Fruit fly (Drosophila melanogaster) whole organism, embryonic: ENCODE results near the gene APC4.

ENCODE experiments used
- Awh ChIP-seq: fragments of 200-800 bp; sonication (Bioruptor generic); IDR thresholded peaks from 2 replicates; pipeline ENCODE4, ENCODE4 v1.3.6; 2022; ENCODE audit warnings: missing biosample characterization, missing genetic modification characterization
- BtbVII ChIP-seq: fragments of 200-800 bp; sonication (Bioruptor generic); optimal IDR thresholded peaks from 3 replicates; lab custom pipeline; 2017; ENCODE audit warnings: missing biosample characterization, mild to moderate bottlenecking, missing genetic modification characterization
- CG10267 ChIP-seq: fragments of 200-800 bp; sonication (Bioruptor generic); optimal IDR thresholded peaks from 2 replicates; lab custom pipeline; 2018; ENCODE audit warnings: missing biosample characterization, mild to moderate bottlenecking, missing genetic modification characterization, moderate library complexity
- CG11085 ChIP-seq: fragments of 200-800 bp; sonication (Bioruptor generic); IDR thresholded peaks from 2 replicates; pipeline ENCODE4 v1.3.6; 2022; ENCODE audit warnings: missing biosample characterization, missing genetic modification characterization
- CG11456 ChIP-seq: fragments of 200-800 bp; sonication (Bioruptor generic); IDR thresholded peaks from 3 replicates; pipeline ENCODE4 v1.3.6; 2022; ENCODE audit warnings: missing biosample characterization, missing genetic modification characterization
- CG11696 ChIP-seq: fragments of 200-800 bp; sonication (Bioruptor generic); IDR thresholded peaks from 2 replicates; pipeline ENCODE4 v1.3.6; 2022; ENCODE audit warnings: missing biosample characterization, missing genetic modification characterization
- CG1233 ChIP-seq: fragments of 200-800 bp; sonication (Bioruptor generic); optimal IDR thresholded peaks from 4 replicates; lab custom pipeline; 2018; ENCODE audit warnings: missing biosample characterization, mild to moderate bottlenecking, missing genetic modification characterization
- CG14014 ChIP-seq: fragments of 200-800 bp; sonication (Bioruptor generic); IDR thresholded peaks from 2 replicates; pipeline ENCODE4 v1.3.6; 2022; ENCODE audit warnings: missing biosample characterization, missing genetic modification characterization
- CG16863 ChIP-seq: fragments of 200-800 bp; sonication (Bioruptor generic); optimal IDR thresholded peaks from 3 replicates; lab custom pipeline; 2016; ENCODE audit warnings: missing biosample characterization, missing genetic modification characterization
- CG17612 ChIP-seq: fragments of 200-800 bp; sonication (Bioruptor generic); IDR thresholded peaks from 2 replicates; pipeline ENCODE4 v1.3.6; 2022; ENCODE audit warnings: missing biosample characterization, missing genetic modification characterization
- CG17802 ChIP-seq: fragments of 200-800 bp; sonication (Bioruptor generic); optimal IDR thresholded peaks from 2 replicates; lab custom pipeline; 2018; ENCODE audit warnings: missing biosample characterization, mild to moderate bottlenecking, missing genetic modification characterization, moderate library complexity
- CG18262 ChIP-seq: fragments of 200-800 bp; optimal IDR thresholded peaks from 3 replicates; lab custom pipeline; 2019; ENCODE audit warnings: missing biosample characterization, mild to moderate bottlenecking, missing genetic modification characterization, moderate library complexity
- CG18764 ChIP-seq: fragments of 200-800 bp; sonication (Bioruptor generic); optimal IDR thresholded peaks from 3 replicates; lab custom pipeline; 2016; ENCODE audit warnings: missing biosample characterization, missing genetic modification characterization
- CG30020 ChIP-seq: fragments of 200-800 bp; optimal IDR thresholded peaks from 2 replicates; lab custom pipeline; 2019; ENCODE audit warnings: missing biosample characterization, mild to moderate bottlenecking, missing genetic modification characterization, moderate library complexity
- CG31365 ChIP-seq: fragments of 200-800 bp; sonication (Bioruptor generic); optimal IDR thresholded peaks from 2 replicates; lab custom pipeline; 2018; ENCODE audit warnings: missing biosample characterization, mild to moderate bottlenecking, missing genetic modification characterization
- CG32767 ChIP-seq: fragments of 200-800 bp; sonication (Bioruptor generic); IDR thresholded peaks from 2 replicates; pipeline ENCODE4 v1.3.6; 2022; ENCODE audit warnings: missing biosample characterization, missing genetic modification characterization
- CG3847 ChIP-seq: fragments of 200-800 bp; sonication (Bioruptor generic); IDR thresholded peaks from 2 replicates; pipeline ENCODE4 v1.3.6; 2022; ENCODE audit warnings: missing biosample characterization, missing genetic modification characterization
- CG5245 ChIP-seq: fragments of 200-800 bp; sonication (Bioruptor generic); optimal IDR thresholded peaks from 3 replicates; lab custom pipeline; 2016; ENCODE audit warnings: missing biosample characterization, missing genetic modification characterization
- CG7963 ChIP-seq: fragments of 200-800 bp; sonication (Bioruptor generic); IDR thresholded peaks from 3 replicates; pipeline ENCODE4 v1.3.6; 2022; ENCODE audit warnings: missing biosample characterization, missing genetic modification characterization; ENCODE audit not compliant: partially characterized antibody
- CG9609 ChIP-seq: fragments of 200-800 bp; sonication (Bioruptor generic); optimal IDR thresholded peaks from 3 replicates; lab custom pipeline; 2016; ENCODE audit warnings: missing biosample characterization, missing genetic modification characterization
- CG9876 ChIP-seq: fragments of 200-800 bp; sonication (Bioruptor generic); optimal IDR thresholded peaks from 2 replicates; lab custom pipeline; 2016; ENCODE audit warnings: missing biosample characterization, missing genetic modification characterization
- D ChIP-seq, 2 experiments: fragments of 200-800 bp in 1 of 2; fragments of >200 bp in 1 of 2; sonication (Bioruptor generic) in 1 of 2; optimal IDR thresholded peaks; 2 replicates in 1 of 2; 3 replicates in 1 of 2; lab custom pipeline; 2017; ENCODE audit warnings: mild to moderate bottlenecking in 1 of 2, missing biosample characterization in 1 of 2, missing genetic modification characterization in 1 of 2, missing genetic modification reagents in 1 of 2
- Deaf1 ChIP-seq: fragments of 200-800 bp; optimal IDR thresholded peaks from 3 replicates; lab custom pipeline; 2019; ENCODE audit warnings: missing biosample characterization, mild to moderate bottlenecking, missing genetic modification characterization, moderate library complexity
- Doc3 ChIP-seq: fragments of 200-800 bp; sonication (Bioruptor generic); IDR thresholded peaks from 3 replicates; pipeline ENCODE4 v1.3.6; 2022; ENCODE audit warnings: missing biosample characterization, missing genetic modification characterization; ENCODE audit not compliant: partially characterized antibody
- Elba2 ChIP-seq: fragments of 200-800 bp; sonication (Bioruptor generic); optimal IDR thresholded peaks from 3 replicates; lab custom pipeline; 2016; ENCODE audit warnings: missing biosample characterization, missing genetic modification characterization
- Fer1 ChIP-seq: fragments of 200-800 bp; sonication (Bioruptor generic); optimal IDR thresholded peaks from 2 replicates; lab custom pipeline; 2017; ENCODE audit warnings: missing biosample characterization, mild to moderate bottlenecking, missing genetic modification characterization
- Hr3 ChIP-seq: fragments of 200-800 bp; sonication (Bioruptor generic); optimal IDR thresholded peaks from 3 replicates; lab custom pipeline; 2016; ENCODE audit warnings: missing biosample characterization, missing genetic modification characterization
- Jarid2 ChIP-seq: fragments of 200-800 bp; sonication (Bioruptor generic); optimal IDR thresholded peaks from 3 replicates; lab custom pipeline; 2017; ENCODE audit warnings: mild to moderate bottlenecking, missing biosample characterization, missing genetic modification reagents, missing genetic modification characterization
- MBD-R2 ChIP-seq: fragments of 200-800 bp; sonication (Bioruptor generic); IDR thresholded peaks from 2 replicates; pipeline ENCODE4 v1.3.6; 2022; ENCODE audit warnings: missing biosample characterization, missing genetic modification characterization
- MESR4 ChIP-seq: fragments of 200-800 bp; sonication (Bioruptor generic); optimal IDR thresholded peaks from 2 replicates; lab custom pipeline; 2018; ENCODE audit warnings: missing biosample characterization, mild to moderate bottlenecking, missing genetic modification characterization, moderate library complexity
- Sry-δ ChIP-seq: fragments of 200-800 bp; sonication (Bioruptor generic); optimal IDR thresholded peaks from 2 replicates; lab custom pipeline; 2016; ENCODE audit warnings: missing biosample characterization, missing genetic modification characterization
- Ssrp ChIP-seq: fragments of 200-800 bp; sonication (Bioruptor generic); optimal IDR thresholded peaks from 2 replicates; lab custom pipeline; 2018; ENCODE audit warnings: missing biosample characterization, mild to moderate bottlenecking, missing genetic modification characterization, moderate library complexity
- TFAM ChIP-seq: fragments of 200-800 bp; sonication (Bioruptor generic); optimal IDR thresholded peaks from 2 replicates; lab custom pipeline; 2017; ENCODE audit warnings: missing biosample characterization, missing genetic modification characterization, inconsistent platforms
- abd-A ChIP-seq: fragments of 200-800 bp; sonication (Bioruptor generic); optimal IDR thresholded peaks from 3 replicates; lab custom pipeline; 2019; ENCODE audit warnings: missing biosample characterization, mild to moderate bottlenecking, missing genetic modification characterization, moderate library complexity
- al ChIP-seq: fragments of 200-800 bp; sonication (Bioruptor generic); IDR thresholded peaks from 2 replicates; pipeline ENCODE4 v1.3.6; 2022; ENCODE audit warnings: missing biosample characterization, missing genetic modification characterization
- br ChIP-seq: fragments of >200 bp; optimal IDR thresholded peaks from 2 replicates; lab custom pipeline; 2017
- cg ChIP-seq: fragments of 200-800 bp; sonication (Bioruptor generic); optimal IDR thresholded peaks from 3 replicates; lab custom pipeline; 2019; ENCODE audit warnings: missing biosample characterization, mild to moderate bottlenecking, missing genetic modification characterization, moderate library complexity
- croc ChIP-seq: fragments of 200-800 bp; sonication (Bioruptor generic); conservative IDR thresholded peaks from 3 replicates; pipeline ENCODE4 v1.3.6; 2022; ENCODE audit warnings: missing biosample characterization, missing genetic modification characterization
- dpn ChIP-seq, 2 experiments: fragments of 200-800 bp; sonication (Bioruptor generic); optimal IDR thresholded peaks; 3 replicates each; lab custom pipeline; 2016; ENCODE audit warnings: missing biosample characterization in 2 of 2, missing genetic modification characterization in 2 of 2
- esg ChIP-seq: fragments of 200-800 bp; sonication (Bioruptor generic); conservative IDR thresholded peaks from 2 replicates; pipeline ENCODE4 v1.3.6; 2022; ENCODE audit warnings: missing biosample characterization, missing genetic modification characterization
- knrl ChIP-seq: fragments of 200-800 bp; sonication (Bioruptor generic); IDR thresholded peaks from 3 replicates; pipeline ENCODE4 v1.3.6; 2022; ENCODE audit warnings: missing biosample characterization, missing genetic modification characterization; ENCODE audit not compliant: partially characterized antibody
- lab ChIP-seq: fragments of 200-800 bp; sonication (Bioruptor generic); optimal IDR thresholded peaks from 3 replicates; lab custom pipeline; 2017; ENCODE audit warnings: missing biosample characterization, missing genetic modification characterization, mild to moderate bottlenecking, moderate library complexity, missing genetic modification reagents
- pb ChIP-seq: fragments of 200-800 bp; sonication (Bioruptor generic); optimal IDR thresholded peaks from 3 replicates; lab custom pipeline; 2016; ENCODE audit warnings: missing biosample characterization, missing genetic modification characterization
- prd ChIP-seq, 3 experiments: fragments of >200 bp in 2 of 3; fragments of 200-800 bp in 1 of 3; sonication (Bioruptor generic) in 1 of 3; optimal IDR thresholded peaks in 2 of 3; IDR thresholded peaks in 1 of 3; 2 replicates in 2 of 3; 3 replicates in 1 of 3; pipeline versions ENCODE4 v1.3.6 to Lab custom; 2017 to 2022; ENCODE audit warnings: missing biosample characterization in 1 of 3, missing genetic modification characterization in 1 of 3
- ranshi ChIP-seq: fragments of 200-800 bp; sonication (Bioruptor generic); IDR thresholded peaks from 2 replicates; pipeline ENCODE4 v1.3.6; 2022; ENCODE audit warnings: missing biosample characterization, missing genetic modification characterization
- sim ChIP-seq: fragments of 200-800 bp; sonication (Bioruptor generic); IDR thresholded peaks from 2 replicates; pipeline ENCODE4 v1.3.6; 2022; ENCODE audit warnings: missing biosample characterization, missing genetic modification characterization
- tll ChIP-seq, 2 experiments: fragments of 200-800 bp in 1 of 2; fragments of >200 bp in 1 of 2; sonication (Bioruptor generic) in 1 of 2; optimal IDR thresholded peaks; 2 replicates each; lab custom pipeline; 2017 to 2019; ENCODE audit warnings: missing biosample characterization in 2 of 2, missing genetic modification characterization in 2 of 2, mild to moderate bottlenecking in 1 of 2, moderate library complexity in 1 of 2
- trh ChIP-seq: fragments of 200-800 bp; sonication (Bioruptor generic); optimal IDR thresholded peaks from 2 replicates; lab custom pipeline; 2016; ENCODE audit warnings: missing biosample characterization, missing genetic modification characterization
- twi ChIP-seq: fragments of 200-800 bp; optimal IDR thresholded peaks from 2 replicates; lab custom pipeline; 2019; ENCODE audit warnings: missing biosample characterization, mild to moderate bottlenecking, missing genetic modification characterization, moderate library complexity
- wdn ChIP-seq: fragments of 200-800 bp; sonication (Bioruptor generic); IDR thresholded peaks from 2 replicates; pipeline ENCODE4 v1.3.6; 2022; ENCODE audit warnings: missing biosample characterization, missing genetic modification characterization
- zfh1 ChIP-seq: fragments of 200-800 bp; sonication (Bioruptor generic); IDR thresholded peaks from 3 replicates; pipeline ENCODE4 v1.3.6; 2022; ENCODE audit warnings: missing biosample characterization, missing genetic modification characterization

The APC4 gene

DNA sequence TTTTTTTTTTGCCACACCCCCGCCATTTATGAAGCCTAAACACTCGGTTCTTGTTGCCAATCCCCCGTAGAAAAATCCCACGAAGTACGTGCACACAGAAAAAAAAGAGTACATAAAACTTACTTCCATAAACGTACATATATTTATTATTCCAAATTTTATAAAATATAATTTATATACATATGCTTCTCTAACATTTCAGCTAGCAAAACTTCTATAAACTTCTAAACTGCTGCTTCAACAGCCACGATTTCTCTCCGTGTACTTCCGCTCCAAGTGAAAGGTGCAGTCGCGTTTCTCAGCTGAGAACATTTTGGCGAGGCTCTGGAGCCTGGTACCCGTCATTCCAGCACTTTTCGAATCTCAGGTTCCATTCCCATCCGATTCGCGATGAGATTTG, 20.1 kb upstream of the APC4 start (continued):
- TF ChIP-seq tll (GFP tag; optimal IDR thresholded peaks at IDR 0.05; lab: Kevin White, UChicago) (no peak), wdn (GFP tag; lab: Robert Waterston, UW) (no peak), CG17802 (no peak), ranshi (GFP tag; lab: Robert Waterston, UW) (no peak), MESR4 (no peak), CG3847 (GFP tag; lab: Robert Waterston, UW) (no peak), CG30020 (no peak), zfh1 (GFP tag; lab: Robert Waterston, UW) (0 out of 3 replicates have a peak, but pooled peaks have one; percentile 18), CG17612 (GFP tag; lab: Robert Waterston, UW) (no peak), BtbVII (GFP tag; lab: Kevin White, UChicago) (no peak), lab (GFP tag; lab: Kevin White, UChicago) (no peak), cg (GFP tag; lab: Kevin White, UChicago) (no peak), twi (no peak), prd (optimal IDR thresholded peaks at IDR 0.05; lab: Kevin White, UChicago) (no peak), prd (GFP tag; IDR thresholded peaks at IDR 0.05; lab: Robert Waterston, UW) (peak; percentile 67), CG10267 (tag; lab: Kevin White, UChicago) (no peak), CG9609 (no peak), CG11456 (GFP tag; lab: Robert Waterston, UW) (peak; percentile 50; the same call in 1 of the 3 replicates), croc (GFP tag; lab: Robert Waterston, UW) (no peak), Ssrp (tag; lab: Kevin White, UChicago) (peak; percentile 14), CG5245 (no peak), Sry-δ (GFP tag; lab: Kevin White, UChicago) (no peak), CG14014 (GFP tag; lab: Robert Waterston, UW) (no peak), CG7963 (GFP tag; lab: Robert Waterston, UW) (no peak), sim (no peak), Awh (GFP tag; lab: Robert Waterston, UW) (no peak), CG18262 (tag; lab: Kevin White, UChicago) (peak; percentile 23), Doc3 (GFP tag; lab: Robert Waterston, UW) (no peak), pb (no peak), Jarid2 (GFP tag; lab: Kevin White, UChicago) (no peak), Hr3 (no peak), knrl (GFP tag; lab: Robert Waterston, UW) (no peak), dpn (GFP tag; optimal IDR thresholded peaks at IDR 0.05; lab: Kevin White, UChicago) (no peak), CG32767 (no peak), D (optimal IDR thresholded peaks at IDR 0.05; lab: Kevin White, UChicago) (no peak), D (GFP tag; optimal IDR thresholded peaks at IDR 0.05; lab: Kevin White, UChicago) (no peak), CG9876 (GFP tag; lab: Kevin White, UChicago) (no peak), Fer1 (no peak), al (peak; percentile 45; the same call in 1 of the 2 replicates), Elba2 (no peak), TFAM (GFP tag; lab: Kevin White, UChicago) (no peak), CG11696 (GFP tag; lab: Robert Waterston, UW) (no peak), abd-A (tag; lab: Kevin White, UChicago) (no peak), CG1233 (GFP tag; lab: Kevin White, UChicago) (no peak), br (lab: Kevin White, UChicago) (no peak), Deaf1 (tag; lab: Kevin White, UChicago) (no peak), CG16863 (GFP tag; lab: Kevin White, UChicago) (no peak), CG18764 (GFP tag; lab: Kevin White, UChicago) (no peak), CG11085 (GFP tag; lab: Robert Waterston, UW) (0 out of 2 replicates have a peak, but pooled peaks have one; percentile 33), esg (GFP tag; lab: Robert Waterston, UW) (peak; percentile 26; the same call in 1 of the 2 replicates), MBD-R2 (GFP tag; lab: Robert Waterston, UW) (no peak), trh (no peak), CG31365 (tag; lab: Kevin White, UChicago) (no peak)
